Worm (Caenorhabditis elegans): Measurements from ENCODE around the gene F25B3.2.

Gene F25B3.2

DNA sequence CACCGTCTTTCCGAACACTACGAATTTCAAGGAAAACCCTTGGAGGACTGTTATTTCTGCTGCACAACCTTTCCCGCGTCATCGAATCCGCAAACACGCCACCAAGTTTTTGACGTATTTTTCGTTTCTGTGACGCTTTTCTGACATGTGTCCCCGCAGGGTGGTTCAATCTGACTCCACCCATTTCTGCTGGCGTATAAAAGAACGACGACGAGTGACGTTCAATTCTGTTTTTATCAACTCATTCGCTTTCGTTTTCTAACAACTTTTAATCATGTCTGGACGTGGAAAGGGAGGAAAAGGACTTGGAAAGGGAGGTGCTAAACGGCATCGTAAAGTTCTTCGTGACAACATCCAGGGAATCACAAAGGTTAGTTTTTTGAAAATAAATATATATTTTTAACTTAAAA is 30.2 kb upstream of the F25B3.2 start, which contains the start of gene his-37 (continued):
- TF ChIP-seq xbp-1 (tag; optimal IDR thresholded peaks at IDR 0.05), result peak; percentile 99
- peak; percentile 99 for TF ChIP-seq pax-3 (tag; optimal IDR thresholded peaks at IDR 0.05)
- peak; percentile 99 for TF ChIP-seq dsc-1 (tag; optimal IDR thresholded peaks at IDR 0.05)
- TF ChIP-seq isw-1 (GFP tag; IDR thresholded peaks at IDR 0.05), result peak; percentile 95
- peak; percentile 60 for TF ChIP-seq nhr-84 (tag; optimal IDR thresholded peaks at IDR 0.05)
- peak; percentile 27 for TF ChIP-seq efl-3 (GFP tag; optimal IDR thresholded peaks at IDR 0.05)
- no peak for TF ChIP-seq ets-5 (GFP tag; IDR thresholded peaks at IDR 0.05)
- TF ChIP-seq sptf-1 (tag; optimal IDR thresholded peaks at IDR 0.05), result no peak
- peak; percentile 98 for TF ChIP-seq unc-86 (tag; optimal IDR thresholded peaks at IDR 0.05)
- TF ChIP-seq nhr-28 (tag; optimal IDR thresholded peaks at IDR 0.05), result peak; percentile 65
- TF ChIP-seq ceh-82 (tag; optimal IDR thresholded peaks at IDR 0.05), result peak; percentile 97 to 99 (median 99)
- peak; percentile 98 for TF ChIP-seq grh-1 (GFP tag; IDR thresholded peaks at IDR 0.05)
- TF ChIP-seq rnt-1 (tag; optimal IDR thresholded peaks at IDR 0.05), result peak; percentile 98
- peak; percentile 85 for TF ChIP-seq pqm-1 (tag; optimal IDR thresholded peaks at IDR 0.05)
- no peak for TF ChIP-seq Y116A8C.19 (tag; optimal IDR thresholded peaks at IDR 0.05; ENCODE audit: borderline replicate concordance)
- peak; percentile 92 for TF ChIP-seq lir-3 (tag; optimal IDR thresholded peaks at IDR 0.05; ENCODE audit: poor library complexity)
- TF ChIP-seq aly-2 (tag; optimal IDR thresholded peaks at IDR 0.05), result peak; percentile 90
- peak; percentile 93 for TF ChIP-seq snpc-4 (tag; optimal IDR thresholded peaks at IDR 0.05)
- TF ChIP-seq lin-14 (GFP tag; optimal IDR thresholded peaks at IDR 0.05), result peak; percentile 100
- TF ChIP-seq pag-3 (tag; optimal IDR thresholded peaks at IDR 0.05; ENCODE audit: borderline replicate concordance, insufficient read depth), result peak; percentile 17
- peak; percentile 93 for TF ChIP-seq mab-9 (GFP tag; IDR thresholded peaks at IDR 0.05)
- peak; percentile 94 for TF ChIP-seq nhr-76 (tag; optimal IDR thresholded peaks at IDR 0.05)
- peak; percentile 63 for TF ChIP-seq nhr-12 (tag; optimal IDR thresholded peaks at IDR 0.05)
- TF ChIP-seq mep-1 (tag; optimal IDR thresholded peaks at IDR 0.05), result peak; percentile 99
- TF ChIP-seq efl-1 (optimal IDR thresholded peaks at IDR 0.05), result peak; percentile 93 to 96
- TF ChIP-seq efl-1 (GFP tag; optimal IDR thresholded peaks at IDR 0.05 in 1 of 2), result peak; percentile 81 to 99
- peak; percentile 98 for TF ChIP-seq lin-13 (GFP tag; optimal IDR thresholded peaks at IDR 0.05)
- TF ChIP-seq unc-130 (tag; optimal IDR thresholded peaks at IDR 0.05), result peak; percentile 99
- TF ChIP-seq swsn-7 (tag; optimal IDR thresholded peaks at IDR 0.05), result peak; percentile 100
- TF ChIP-seq snu-23 (GFP tag; optimal IDR thresholded peaks at IDR 0.05), result peak; percentile 99
- TF ChIP-seq lsy-2 (tag; optimal IDR thresholded peaks at IDR 0.05), result peak; percentile 95 to 97
- peak; percentile 92 for TF ChIP-seq sup-37 (GFP tag; optimal IDR thresholded peaks at IDR 0.05)
- peak; percentile 90 for TF ChIP-seq lin-39 (tag; optimal IDR thresholded peaks at IDR 0.05)
- peak; percentile 97 for TF ChIP-seq hpl-2 (GFP tag; optimal IDR thresholded peaks at IDR 0.05)
- TF ChIP-seq C16A3.4 (tag; optimal IDR thresholded peaks at IDR 0.05), result peak; percentile 99
- TF ChIP-seq aha-1 (tag; optimal IDR thresholded peaks at IDR 0.05), result peak; percentile 47
- TF ChIP-seq F16B12.6 (tag; optimal IDR thresholded peaks at IDR 0.05), result peak; percentile 76

ce11 chrV:9549459-9549858 is 27.6 kb upstream of the F25B3.2 start, which contains the start of gene nstp-10:
TSS of gene nstp-10 (minus strand) at chrV:9549836.
- TF ChIP-seq isw-1 (GFP tag; IDR thresholded peaks at IDR 0.05) (peak; percentile 17; the same call in 1 of the 2 replicates), lsy-2 (tag; optimal IDR thresholded peaks at IDR 0.05) (peak; percentile 62 to 79), ets-5 (GFP tag; IDR thresholded peaks at IDR 0.05) (no peak), C04F5.9 (tag; optimal IDR thresholded peaks at IDR 0.05) (no peak), nhr-84 (tag; optimal IDR thresholded peaks at IDR 0.05) (no peak), sptf-1 (tag; optimal IDR thresholded peaks at IDR 0.05) (no peak), nhr-85 (tag) (no peak), fos-1 (tag; optimal IDR thresholded peaks at IDR 0.05) (peak; percentile 12), ceh-63 (GFP tag; optimal IDR thresholded peaks at IDR 0.05) (no peak), alr-1 (tag; optimal IDR thresholded peaks at IDR 0.05; ENCODE audit: borderline replicate concordance) (no peak), hlh-17 (GFP tag; optimal IDR thresholded peaks at IDR 0.05; ENCODE audit: borderline replicate concordance) (no peak), nhr-71 (tag; optimal IDR thresholded peaks at IDR 0.05) (peak; percentile 54), aly-2 (tag; optimal IDR thresholded peaks at IDR 0.05) (no peak), hpl-2 (GFP tag; optimal IDR thresholded peaks at IDR 0.05) (no peak), ces-1 (GFP tag; optimal IDR thresholded peaks at IDR 0.05) (no peak), lin-14 (GFP tag; optimal IDR thresholded peaks at IDR 0.05) (peak; percentile 67), nhr-47 (tag; optimal IDR thresholded peaks at IDR 0.05) (peak; percentile 45), fkh-10 (GFP tag; optimal IDR thresholded peaks at IDR 0.05) (no peak), unc-86 (tag; optimal IDR thresholded peaks at IDR 0.05) (peak; percentile 35), lin-15B (tag; optimal IDR thresholded peaks at IDR 0.05) (peak; percentile 31), snpc-4 (tag; optimal IDR thresholded peaks at IDR 0.05) (peak; percentile 4), snu-23 (GFP tag; optimal IDR thresholded peaks at IDR 0.05) (peak; percentile 67), Y116A8C.19 (tag; optimal IDR thresholded peaks at IDR 0.05; ENCODE audit: borderline replicate concordance) (no peak), nhr-12 (tag; optimal IDR thresholded peaks at IDR 0.05) (no peak), aha-1 (tag; optimal IDR thresholded peaks at IDR 0.05) (no peak), nhr-20 (tag; optimal IDR thresholded peaks at IDR 0.05) (peak; percentile 44), lin-35 (GFP tag; optimal IDR thresholded peaks at IDR 0.05) (peak; percentile 57 to 69), C34B4.2 (tag; optimal IDR thresholded peaks at IDR 0.05) (no peak)

Data from whole organism, L1 larva.